Worm (Caenorhabditis elegans): Measurements from ENCODE around the gene rpl-18.

rpl-18 gene

DNA sequence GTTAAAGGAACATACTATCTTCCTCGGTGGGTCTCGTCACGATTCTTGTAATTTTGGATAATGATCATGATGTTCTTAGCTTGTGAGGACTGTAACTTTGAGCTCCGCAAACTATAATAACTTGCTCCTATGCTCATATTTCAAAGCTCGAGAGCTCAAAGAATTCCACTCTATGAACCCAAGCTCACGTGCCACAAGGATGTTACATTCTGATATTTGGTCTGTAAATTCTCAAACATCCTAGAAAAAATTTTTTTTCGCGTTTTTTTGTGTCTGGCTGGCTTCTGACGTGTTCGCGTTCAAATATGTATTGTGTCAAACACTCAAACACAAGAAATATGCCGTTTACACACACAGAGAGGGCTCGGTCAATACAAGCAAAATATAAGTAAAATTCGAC is 1.6 kb upstream of the rpl-18 start, which contains the start of gene Y45F10D.16:
TSS of gene Y45F10D.16 (plus strand) at position 301 of the 400 bp plus-strand sequence.
- TF ChIP-seq cog-1 (tag; optimal IDR thresholded peaks at IDR 0.05) = no peak
- no peak for TF ChIP-seq flt-1 (GFP tag; IDR thresholded peaks at IDR 0.05)
- TF ChIP-seq ztf-29 (GFP tag; IDR thresholded peaks at IDR 0.05) = no peak
- no peak for TF ChIP-seq ref-1 (GFP tag; conservative IDR thresholded peaks at IDR 0.05)
- no peak for TF ChIP-seq med-1 (GFP tag; optimal IDR thresholded peaks at IDR 0.05; ENCODE audit: insufficient read depth)
- TF ChIP-seq klf-2 (GFP tag; conservative IDR thresholded peaks at IDR 0.05) = no peak
- no peak for TF ChIP-seq ztf-23 (GFP tag; IDR thresholded peaks at IDR 0.05)
- no peak for TF ChIP-seq tab-1 (GFP tag; IDR thresholded peaks at IDR 0.05)
- TF ChIP-seq T22C8.4 (GFP tag; IDR thresholded peaks at IDR 0.05) = no peak

DNA sequence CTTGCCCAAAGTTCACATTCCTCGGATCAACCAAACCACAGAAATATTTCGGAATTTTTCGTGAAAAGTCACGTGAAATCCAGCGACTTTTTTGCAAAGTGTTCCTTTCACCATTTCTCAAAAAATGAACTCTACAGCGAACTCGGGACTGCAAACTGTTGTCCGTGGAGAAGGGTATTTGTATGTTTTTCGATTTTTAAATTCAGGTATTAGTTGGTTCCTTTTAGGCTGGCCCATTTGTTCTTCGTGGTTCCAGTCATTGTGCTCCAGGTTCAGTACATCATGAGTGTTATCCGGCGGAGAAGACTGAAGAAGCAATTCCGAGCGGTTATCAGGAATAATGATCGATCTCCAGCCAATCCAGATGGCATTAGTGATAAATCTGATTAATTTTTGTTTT is 920 bp upstream of the rpl-18 start:
- TF ChIP-seq klf-2 (GFP tag; conservative IDR thresholded peaks at IDR 0.05) = no peak
- no peak for TF ChIP-seq T22C8.4 (GFP tag; IDR thresholded peaks at IDR 0.05)
- no peak for TF ChIP-seq flt-1 (GFP tag; IDR thresholded peaks at IDR 0.05)
- no peak for TF ChIP-seq tab-1 (GFP tag; IDR thresholded peaks at IDR 0.05)
- no peak for TF ChIP-seq ref-1 (GFP tag; conservative IDR thresholded peaks at IDR 0.05)
- TF ChIP-seq med-1 (GFP tag; optimal IDR thresholded peaks at IDR 0.05; ENCODE audit: insufficient read depth) = no peak
- TF ChIP-seq ztf-29 (GFP tag; IDR thresholded peaks at IDR 0.05) = no peak
- TF ChIP-seq ztf-23 (GFP tag; IDR thresholded peaks at IDR 0.05) = no peak
- no peak for TF ChIP-seq cog-1 (tag; optimal IDR thresholded peaks at IDR 0.05)

- TF ChIP-seq med-1 (GFP tag; optimal IDR thresholded peaks at IDR 0.05; ENCODE audit: insufficient read depth) (no peak), klf-2 (GFP tag; conservative IDR thresholded peaks at IDR 0.05) (no peak), ztf-29 (GFP tag; IDR thresholded peaks at IDR 0.05) (no peak), ztf-23 (GFP tag; IDR thresholded peaks at IDR 0.05) (no peak), ref-1 (GFP tag; conservative IDR thresholded peaks at IDR 0.05) (no peak), tab-1 (GFP tag; IDR thresholded peaks at IDR 0.05) (no peak), cog-1 (tag; optimal IDR thresholded peaks at IDR 0.05) (no peak), T22C8.4 (GFP tag; IDR thresholded peaks at IDR 0.05) (no peak), flt-1 (GFP tag; IDR thresholded peaks at IDR 0.05) (no peak)
These were observed 1.0 kb downstream of the rpl-18 start, which contains the start of gene gly-10 for ce11 chrIV:13778710-13779109. TSS of gene gly-10 (plus strand) at chrIV:13779096.

DNA sequence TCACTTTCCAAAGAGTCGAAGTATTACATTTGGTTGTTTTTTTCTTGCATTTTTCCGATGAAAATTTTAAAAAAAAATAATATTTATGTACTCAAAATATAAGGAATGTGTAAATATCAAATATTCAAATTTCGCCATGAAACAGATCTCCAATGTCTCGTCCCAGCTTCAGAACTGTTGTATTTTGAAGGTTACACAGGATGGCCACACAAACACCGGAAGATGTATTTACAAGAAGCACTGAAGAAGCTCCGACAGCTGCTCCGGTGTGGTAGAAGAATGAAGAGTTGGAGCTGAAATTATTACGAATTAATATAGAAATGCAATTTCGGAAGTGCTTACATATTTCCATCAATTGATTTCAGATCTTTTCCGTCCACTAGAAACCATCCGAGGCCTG is 4.7 kb downstream of the rpl-18 start:
- TF ChIP-seq med-1 (GFP tag; optimal IDR thresholded peaks at IDR 0.05; ENCODE audit: insufficient read depth) (no peak), T22C8.4 (GFP tag; IDR thresholded peaks at IDR 0.05) (no peak), flt-1 (GFP tag; IDR thresholded peaks at IDR 0.05) (no peak), ztf-29 (GFP tag; IDR thresholded peaks at IDR 0.05) (no peak), tab-1 (GFP tag; IDR thresholded peaks at IDR 0.05) (no peak), ref-1 (GFP tag; conservative IDR thresholded peaks at IDR 0.05) (no peak), ztf-23 (GFP tag; IDR thresholded peaks at IDR 0.05) (no peak), klf-2 (GFP tag; conservative IDR thresholded peaks at IDR 0.05) (no peak), cog-1 (tag; optimal IDR thresholded peaks at IDR 0.05) (no peak)

DNA sequence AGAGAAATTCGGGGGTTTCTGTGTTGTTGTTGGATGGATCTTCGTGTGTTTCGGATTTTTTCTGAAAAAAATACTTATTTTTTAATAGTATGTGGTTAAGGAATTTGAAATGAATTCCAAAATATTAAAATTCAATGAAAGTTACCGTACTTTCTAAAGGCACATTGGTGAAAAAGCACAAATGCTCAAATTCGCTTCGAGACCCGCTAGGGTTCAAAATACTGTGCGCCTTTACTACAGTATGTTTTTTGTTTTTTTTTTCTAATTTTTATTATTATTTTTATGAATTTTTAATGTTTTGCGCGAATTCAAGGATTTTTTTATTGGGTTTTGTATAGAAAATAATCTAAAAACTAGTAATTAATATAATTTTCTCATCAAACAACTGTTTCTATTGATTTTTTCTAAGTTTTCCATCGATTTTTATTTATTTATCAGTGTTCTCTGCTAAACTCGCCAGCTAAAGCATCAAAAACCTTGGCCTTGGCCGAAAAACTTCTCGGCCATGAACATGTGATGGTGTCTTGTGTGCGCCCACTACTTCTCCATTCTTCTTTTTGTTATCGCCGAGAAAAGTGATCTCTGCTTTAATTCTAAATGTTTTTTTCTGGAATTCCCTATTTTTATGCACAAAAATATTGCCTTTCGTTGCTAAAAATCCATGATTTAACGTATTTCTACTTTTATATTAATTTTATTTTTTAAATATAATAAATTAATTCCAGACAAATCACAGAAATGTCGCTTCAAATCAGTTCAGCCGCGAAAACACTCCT is 5.8 kb downstream of the rpl-18 start, which contains the start of gene iscu-1:
TSS of gene iscu-1 (plus strand) at position 726 of the 776 bp plus-strand sequence.
- no peak for TF ChIP-seq ref-1 (GFP tag; conservative IDR thresholded peaks at IDR 0.05)
- no peak for TF ChIP-seq T22C8.4 (GFP tag; IDR thresholded peaks at IDR 0.05)
- TF ChIP-seq ztf-29 (GFP tag; IDR thresholded peaks at IDR 0.05) = peak; percentile 73; the same call in 1 of the 2 replicates

DNA sequence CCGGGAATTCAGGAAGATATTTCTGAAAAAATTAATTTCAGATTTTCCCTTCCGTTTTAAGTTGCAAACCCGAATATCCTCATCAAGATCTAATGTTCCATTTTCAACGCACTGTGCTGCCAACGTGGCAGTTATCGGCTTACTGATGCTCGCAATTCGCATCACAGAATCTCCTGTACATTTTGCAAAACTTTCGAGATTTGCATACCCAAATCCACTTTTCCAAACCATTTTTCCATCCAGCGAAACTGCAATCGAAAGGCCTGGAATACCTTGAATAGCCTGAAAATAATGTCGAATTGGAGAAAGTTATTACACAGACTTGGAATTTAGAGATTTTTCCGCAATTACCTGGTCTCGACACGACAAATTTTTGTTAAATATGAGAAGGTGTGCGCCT is 7.1 kb downstream of the rpl-18 start:
- no peak for TF ChIP-seq T22C8.4 (GFP tag; IDR thresholded peaks at IDR 0.05)
- TF ChIP-seq flt-1 (GFP tag; IDR thresholded peaks at IDR 0.05) = no peak
- TF ChIP-seq tab-1 (GFP tag; IDR thresholded peaks at IDR 0.05) = no peak
- TF ChIP-seq ref-1 (GFP tag; conservative IDR thresholded peaks at IDR 0.05) = no peak

ce11 chrIV:13785545-13785944 is 7.9 kb downstream of the rpl-18 start, which contains the start of gene lact-9:
TSS of gene lact-9 (minus strand) at chrIV:13785645.
- TF ChIP-seq ztf-23 (GFP tag; IDR thresholded peaks at IDR 0.05) (no peak), cog-1 (tag; optimal IDR thresholded peaks at IDR 0.05) (no peak), flt-1 (GFP tag; IDR thresholded peaks at IDR 0.05) (no peak), med-1 (GFP tag; optimal IDR thresholded peaks at IDR 0.05; ENCODE audit: insufficient read depth) (no peak), T22C8.4 (GFP tag; IDR thresholded peaks at IDR 0.05) (no peak), ztf-29 (GFP tag; IDR thresholded peaks at IDR 0.05) (no peak), klf-2 (GFP tag; conservative IDR thresholded peaks at IDR 0.05) (no peak)

ce11 chrIV:13786690-13787089 is 9.0 kb downstream of the rpl-18 start, which contains the start of gene icap-1:
TSS of gene icap-1 (minus strand) at chrIV:13786961.
- no peak for TF ChIP-seq klf-2 (GFP tag; conservative IDR thresholded peaks at IDR 0.05)
- no peak for TF ChIP-seq T22C8.4 (GFP tag; IDR thresholded peaks at IDR 0.05)
- no peak for TF ChIP-seq flt-1 (GFP tag; IDR thresholded peaks at IDR 0.05)
- no peak for TF ChIP-seq tab-1 (GFP tag; IDR thresholded peaks at IDR 0.05)
- TF ChIP-seq med-1 (GFP tag; optimal IDR thresholded peaks at IDR 0.05; ENCODE audit: insufficient read depth) = no peak
- TF ChIP-seq cog-1 (tag; optimal IDR thresholded peaks at IDR 0.05) = no peak
- no peak for TF ChIP-seq ref-1 (GFP tag; conservative IDR thresholded peaks at IDR 0.05)
- TF ChIP-seq ztf-29 (GFP tag; IDR thresholded peaks at IDR 0.05) = no peak
- TF ChIP-seq ztf-23 (GFP tag; IDR thresholded peaks at IDR 0.05) = no peak

ce11 chrIV:13788652-13789051 is 11.0 kb downstream of the rpl-18 start, which contains the start of the genes sas-6 and Y45F10D.7:
TSS of gene sas-6 (minus strand) at chrIV:13788731.
TSS of gene Y45F10D.7 (plus strand) at chrIV:13788907.
- TF ChIP-seq ref-1 (GFP tag; conservative IDR thresholded peaks at IDR 0.05) (no peak), ztf-29 (GFP tag; IDR thresholded peaks at IDR 0.05) (no peak), klf-2 (GFP tag; conservative IDR thresholded peaks at IDR 0.05) (0 out of 2 replicates have a peak, but pooled peaks have one; percentile 44), cog-1 (tag; optimal IDR thresholded peaks at IDR 0.05) (no peak), flt-1 (GFP tag; IDR thresholded peaks at IDR 0.05) (peak; percentile 69; the same call in 1 of the 2 replicates), ztf-23 (GFP tag; IDR thresholded peaks at IDR 0.05) (peak; percentile 60; the same call in 1 of the 2 replicates), tab-1 (GFP tag; IDR thresholded peaks at IDR 0.05) (no peak), med-1 (GFP tag; optimal IDR thresholded peaks at IDR 0.05; ENCODE audit: insufficient read depth) (no peak), T22C8.4 (GFP tag; IDR thresholded peaks at IDR 0.05) (no peak)
